Fruit fly (Drosophila melanogaster) whole organism, embryonic: ENCODE measurements around the gene Ephrin.
A peak's percentile ranks its signal among the peaks of the same experiment; 100 is the strongest.

Experiments
- Aef1 ChIP-seq: fragments of 200-800 bp; sonication (Bioruptor generic); IDR thresholded peaks from 3 replicates; pipeline ENCODE4 v1.3.6; 2022; ENCODE audit warnings: missing biosample characterization, missing genetic modification characterization
- Atf-2 ChIP-seq: fragments of 200-800 bp; sonication (Bioruptor generic); optimal IDR thresholded peaks from 2 replicates; lab custom pipeline; 2016; ENCODE audit warnings: missing biosample characterization, missing genetic modification characterization
- CG10543 ChIP-seq: fragments of 200-800 bp; sonication (Bioruptor generic); optimal IDR thresholded peaks from 3 replicates; lab custom pipeline; 2017; ENCODE audit warnings: missing biosample characterization, mild to moderate bottlenecking, missing genetic modification characterization, moderate library complexity
- CG11696 ChIP-seq: fragments of 200-800 bp; sonication (Bioruptor generic); IDR thresholded peaks from 2 replicates; pipeline ENCODE4 v1.3.6; 2022; ENCODE audit warnings: missing biosample characterization, missing genetic modification characterization
- CG11723 ChIP-seq: fragments of 200-800 bp; sonication (Bioruptor generic); optimal IDR thresholded peaks from 2 replicates; lab custom pipeline; 2017; ENCODE audit warnings: missing biosample characterization, mild to moderate bottlenecking, missing genetic modification characterization
- CG12659 ChIP-seq: fragments of 200-800 bp; sonication (Bioruptor generic); optimal IDR thresholded peaks from 3 replicates; lab custom pipeline; 2017; ENCODE audit warnings: mild to moderate bottlenecking, missing biosample characterization, missing genetic modification reagents, missing genetic modification characterization
- CG14014 ChIP-seq: fragments of 200-800 bp; sonication (Bioruptor generic); IDR thresholded peaks from 2 replicates; pipeline ENCODE4 v1.3.6; 2022; ENCODE audit warnings: missing biosample characterization, missing genetic modification characterization
- CG15269 ChIP-seq: fragments of 200-800 bp; sonication (Bioruptor generic); optimal IDR thresholded peaks from 2 replicates; lab custom pipeline; 2018; ENCODE audit warnings: missing biosample characterization, mild to moderate bottlenecking, missing genetic modification characterization, moderate library complexity
- CG15696 ChIP-seq: fragments of 200-800 bp; sonication (Bioruptor generic); optimal IDR thresholded peaks from 2 replicates; lab custom pipeline; 2019; ENCODE audit warnings: missing biosample characterization, mild to moderate bottlenecking, missing genetic modification characterization, moderate library complexity
- CG1603 ChIP-seq: fragments of 200-800 bp; sonication (Bioruptor generic); optimal IDR thresholded peaks from 2 replicates; lab custom pipeline; 2019; ENCODE audit warnings: missing biosample characterization, mild to moderate bottlenecking, missing genetic modification characterization, moderate library complexity
- CG17802 ChIP-seq: fragments of 200-800 bp; sonication (Bioruptor generic); optimal IDR thresholded peaks from 2 replicates; lab custom pipeline; 2018; ENCODE audit warnings: missing biosample characterization, mild to moderate bottlenecking, missing genetic modification characterization, moderate library complexity
- CG18764 ChIP-seq: fragments of 200-800 bp; sonication (Bioruptor generic); optimal IDR thresholded peaks from 3 replicates; lab custom pipeline; 2016; ENCODE audit warnings: missing biosample characterization, missing genetic modification characterization
- CG2712 ChIP-seq: fragments of 200-800 bp; optimal IDR thresholded peaks from 3 replicates; lab custom pipeline; 2019; ENCODE audit warnings: missing biosample characterization, mild to moderate bottlenecking, missing genetic modification characterization, moderate library complexity
- CG30020 ChIP-seq: fragments of 200-800 bp; optimal IDR thresholded peaks from 2 replicates; lab custom pipeline; 2019; ENCODE audit warnings: missing biosample characterization, mild to moderate bottlenecking, missing genetic modification characterization, moderate library complexity
- CG3995 ChIP-seq: fragments of 200-800 bp; sonication (Bioruptor generic); optimal IDR thresholded peaks from 3 replicates; lab custom pipeline; 2016; ENCODE audit warnings: missing biosample characterization, missing genetic modification characterization
- CG4617 ChIP-seq: fragments of 200-800 bp; sonication (Bioruptor generic); optimal IDR thresholded peaks from 3 replicates; lab custom pipeline; 2016; ENCODE audit warnings: missing biosample characterization, missing genetic modification characterization, borderline replicate concordance
- CG7357 ChIP-seq: fragments of 200-800 bp; sonication (Bioruptor generic); IDR thresholded peaks from 3 replicates; pipeline ENCODE4 v1.3.6; 2022; ENCODE audit warnings: missing biosample characterization, missing genetic modification characterization
- CG7963 ChIP-seq: fragments of 200-800 bp; sonication (Bioruptor generic); IDR thresholded peaks from 3 replicates; pipeline ENCODE4 v1.3.6; 2022; ENCODE audit warnings: missing biosample characterization, missing genetic modification characterization; ENCODE audit not compliant: partially characterized antibody
- CG8290 ChIP-seq, 3 experiments: fragments of 200-800 bp; sonication (Bioruptor generic); optimal IDR thresholded peaks; 2 replicates each; lab custom pipeline; 2016 to 2019; ENCODE audit warnings: missing biosample characterization in 3 of 3, missing genetic modification characterization in 3 of 3, mild to moderate bottlenecking in 2 of 3, moderate library complexity in 1 of 3
- CG8924 ChIP-seq: fragments of 200-800 bp; optimal IDR thresholded peaks from 3 replicates; lab custom pipeline; 2019; ENCODE audit warnings: missing biosample characterization, mild to moderate bottlenecking, missing genetic modification characterization, moderate library complexity
- CG8944 ChIP-seq: fragments of 200-800 bp; sonication (Bioruptor generic); optimal IDR thresholded peaks from 3 replicates; lab custom pipeline; 2016; ENCODE audit warnings: missing biosample characterization, missing genetic modification characterization
- D19A ChIP-seq: fragments of 200-800 bp; optimal IDR thresholded peaks from 3 replicates; lab custom pipeline; 2019; ENCODE audit warnings: missing biosample characterization, mild to moderate bottlenecking, missing genetic modification characterization, moderate library complexity
- Elba2 ChIP-seq: fragments of 200-800 bp; sonication (Bioruptor generic); optimal IDR thresholded peaks from 3 replicates; lab custom pipeline; 2016; ENCODE audit warnings: missing biosample characterization, missing genetic modification characterization
- Lhr ChIP-seq: fragments of 200-800 bp; sonication (Bioruptor generic); optimal IDR thresholded peaks from 3 replicates; lab custom pipeline; 2017; ENCODE audit warnings: mild to moderate bottlenecking, missing biosample characterization, missing genetic modification reagents, missing genetic modification characterization
- MESR4 ChIP-seq: fragments of 200-800 bp; sonication (Bioruptor generic); optimal IDR thresholded peaks from 2 replicates; lab custom pipeline; 2018; ENCODE audit warnings: missing biosample characterization, mild to moderate bottlenecking, missing genetic modification characterization, moderate library complexity
- Pdp1 ChIP-seq, 2 experiments: fragments of 200-800 bp; sonication (Bioruptor generic); optimal IDR thresholded peaks; 3 replicates each; lab custom pipeline; 2016; ENCODE audit warnings: missing biosample characterization in 2 of 2, missing genetic modification characterization in 2 of 2, mild to moderate bottlenecking in 1 of 2, moderate library complexity in 1 of 2
- Sry-δ ChIP-seq: fragments of 200-800 bp; sonication (Bioruptor generic); optimal IDR thresholded peaks from 2 replicates; lab custom pipeline; 2016; ENCODE audit warnings: missing biosample characterization, missing genetic modification characterization
- Usf ChIP-seq: fragments of 200-800 bp; sonication (Bioruptor generic); optimal IDR thresholded peaks from 2 replicates; lab custom pipeline; 2017; ENCODE audit warnings: missing genotype, missing biosample characterization, missing genetic modification characterization
- YL-1 ChIP-seq: fragments of 200-800 bp; sonication (Bioruptor generic); optimal IDR thresholded peaks from 3 replicates; lab custom pipeline; 2017; ENCODE audit warnings: missing biosample characterization, mild to moderate bottlenecking, missing genetic modification characterization
- danr ChIP-seq: fragments of 200-800 bp; sonication (Bioruptor generic); IDR thresholded peaks from 2 replicates; pipeline ENCODE4 v1.3.6; 2022; ENCODE audit warnings: missing biosample characterization, missing genetic modification characterization
- emc ChIP-seq: fragments of 200-800 bp; sonication (Bioruptor generic); optimal IDR thresholded peaks from 2 replicates; lab custom pipeline; 2016; ENCODE audit warnings: missing biosample characterization, missing genetic modification characterization
- gem ChIP-seq: fragments of 200-800 bp; sonication (Bioruptor generic); optimal IDR thresholded peaks from 2 replicates; lab custom pipeline; 2019; ENCODE audit warnings: missing biosample characterization, mild to moderate bottlenecking, missing genetic modification characterization, moderate library complexity
- gfzf ChIP-seq: fragments of 200-800 bp; sonication (Bioruptor generic); optimal IDR thresholded peaks from 2 replicates; lab custom pipeline; 2016; ENCODE audit warnings: missing biosample characterization, mild to moderate bottlenecking, missing genetic modification characterization, moderate library complexity
- her ChIP-seq: fragments of 200-800 bp; sonication (Bioruptor generic); optimal IDR thresholded peaks from 2 replicates; lab custom pipeline; 2016; ENCODE audit warnings: missing biosample characterization, missing genetic modification characterization
- jing ChIP-seq: fragments of 200-800 bp; sonication (Bioruptor generic); optimal IDR thresholded peaks from 2 replicates; lab custom pipeline; 2018; ENCODE audit warnings: missing biosample characterization, mild to moderate bottlenecking, missing genetic modification characterization
- kni ChIP-seq: fragments of 200-800 bp; sonication (Bioruptor generic); optimal IDR thresholded peaks from 3 replicates; lab custom pipeline; 2017; ENCODE audit warnings: mild to moderate bottlenecking, missing biosample characterization, missing genetic modification reagents, missing genetic modification characterization
- lov ChIP-seq, 2 experiments: fragments of 200-800 bp in 1 of 2; fragments of >200 bp in 1 of 2; sonication (Bioruptor generic) in 1 of 2; IDR thresholded peaks in 1 of 2; optimal IDR thresholded peaks in 1 of 2; 2 replicates in 1 of 2; 3 replicates in 1 of 2; pipeline versions ENCODE4 v1.3.6 to Lab custom; 2017 to 2022; ENCODE audit warnings: missing biosample characterization in 1 of 2, missing genetic modification characterization in 1 of 2
- pb ChIP-seq: fragments of 200-800 bp; sonication (Bioruptor generic); optimal IDR thresholded peaks from 3 replicates; lab custom pipeline; 2016; ENCODE audit warnings: missing biosample characterization, missing genetic modification characterization
- pzg ChIP-seq: fragments of 200-800 bp; sonication (Bioruptor generic); optimal IDR thresholded peaks from 3 replicates; lab custom pipeline; 2018; ENCODE audit warnings: missing biosample characterization, mild to moderate bottlenecking, missing genetic modification characterization, moderate library complexity
- sens ChIP-seq: fragments of 200-800 bp; sonication (Bioruptor generic); peaks from one replicate; lab custom pipeline; 2016; ENCODE audit warnings: missing biosample characterization, missing genetic modification characterization
- ssp ChIP-seq: fragments of 200-800 bp; sonication (Bioruptor generic); IDR thresholded peaks from 2 replicates; pipeline ENCODE4 v1.3.6; 2022; ENCODE audit warnings: missing biosample characterization, missing genetic modification characterization
- tgo ChIP-seq: fragments of 200-800 bp; sonication (Bioruptor generic); IDR thresholded peaks from 3 replicates; pipeline ENCODE4 v1.3.6; 2022; ENCODE audit warnings: missing biosample characterization, missing genetic modification characterization
- trem ChIP-seq: fragments of 200-800 bp; optimal IDR thresholded peaks from 3 replicates; lab custom pipeline; 2019; ENCODE audit warnings: missing biosample characterization, mild to moderate bottlenecking, missing genetic modification characterization, moderate library complexity
- unc-4 ChIP-seq: fragments of 200-800 bp; sonication (Bioruptor generic); IDR thresholded peaks from 2 replicates; pipeline ENCODE4 v1.3.6; 2022; ENCODE audit warnings: missing biosample characterization, missing genetic modification characterization; ENCODE audit not compliant: partially characterized antibody
- wdn ChIP-seq: fragments of 200-800 bp; sonication (Bioruptor generic); IDR thresholded peaks from 2 replicates; pipeline ENCODE4 v1.3.6; 2022; ENCODE audit warnings: missing biosample characterization, missing genetic modification characterization

The Ephrin gene

DNA sequence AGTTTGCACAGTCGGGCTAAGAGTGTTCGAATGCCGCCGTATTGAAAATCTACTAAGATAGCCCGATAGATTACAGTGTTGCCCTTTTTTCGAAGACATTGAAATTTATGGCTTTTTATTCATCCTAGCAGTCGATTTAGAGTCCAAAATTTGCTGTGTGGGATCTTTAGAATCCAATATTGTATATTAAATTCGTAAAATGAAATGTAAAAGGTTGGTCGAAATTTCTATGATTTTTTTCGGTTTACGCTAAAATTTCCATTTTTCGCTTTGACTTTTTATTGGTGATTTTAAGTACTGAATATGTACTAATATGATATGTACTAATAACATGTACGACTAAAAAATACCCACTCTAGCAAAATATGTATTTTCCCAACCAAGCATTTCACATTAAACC lies 4.3 kb upstream of the Ephrin start:
- TF ChIP-seq tgo (GFP tag; lab: Robert Waterston, UW), result no peak
- no peak for TF ChIP-seq Aef1 (GFP tag; lab: Robert Waterston, UW)
- TF ChIP-seq YL-1 (GFP tag; lab: Kevin White, UChicago), result no peak
- no peak for TF ChIP-seq CG7963 (GFP tag; lab: Robert Waterston, UW)
- TF ChIP-seq wdn (GFP tag; lab: Robert Waterston, UW), result no peak
- TF ChIP-seq CG11696, result no peak
- TF ChIP-seq CG15269 (tag; lab: Kevin White, UChicago), result no peak
- TF ChIP-seq sens, result peak; percentile 9
- TF ChIP-seq Usf (GFP tag; lab: Kevin White, UChicago), result no peak
- TF ChIP-seq, all 482 proteins: peak for 1

DNA sequence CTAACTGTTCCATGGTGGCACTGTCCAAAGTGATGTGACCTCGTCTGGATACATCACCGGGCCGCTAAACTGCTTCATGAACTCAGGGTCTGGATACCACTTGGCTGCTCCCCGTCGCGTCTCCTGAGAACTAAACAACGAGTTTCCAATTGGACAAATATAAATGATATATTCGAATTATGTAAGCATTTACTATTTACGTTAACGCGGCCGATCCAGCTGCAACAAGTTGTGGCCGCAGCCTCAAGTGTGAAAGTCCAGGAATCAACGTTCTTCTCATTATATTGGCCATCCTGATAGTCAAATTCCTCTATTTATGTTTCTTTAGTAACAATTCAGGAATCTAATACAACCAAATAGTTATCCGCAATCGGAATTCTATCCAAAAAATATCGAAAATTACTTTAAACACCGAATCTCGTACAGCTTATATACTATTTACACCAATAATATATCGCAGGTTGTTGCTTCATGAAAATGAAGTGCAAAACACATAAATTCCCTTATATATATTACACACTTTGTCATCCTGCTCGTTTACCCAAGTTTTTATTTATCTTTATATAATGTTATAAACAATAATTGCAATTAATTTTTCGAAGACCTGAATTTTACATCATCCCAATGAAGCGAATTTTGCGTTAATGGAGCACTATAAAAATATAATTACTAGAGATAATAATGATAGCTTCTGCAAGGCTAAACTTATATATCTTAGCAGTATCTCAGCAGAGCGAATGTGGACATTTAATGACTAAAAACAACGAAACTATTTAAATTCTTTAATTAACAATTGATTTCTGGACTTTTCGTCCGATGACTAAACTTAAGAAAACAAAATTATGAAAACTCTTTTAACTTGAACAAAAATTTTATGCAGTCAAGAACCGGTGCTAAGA lies 902 bp upstream of the Ephrin start:
- TF ChIP-seq danr, result no peak
- peak; percentile 72 for TF ChIP-seq CG11723 (GFP tag; lab: Kevin White, UChicago)
- TF ChIP-seq CG17802 (tag; lab: Kevin White, UChicago), result peak; percentile 98
- TF ChIP-seq emc (GFP tag; lab: Kevin White, UChicago), result no peak
- no peak for TF ChIP-seq CG8290 (GFP tag; optimal IDR thresholded peaks at IDR 0.05; lab: Kevin White, UChicago)
- TF ChIP-seq CG8290 (tag; optimal IDR thresholded peaks at IDR 0.05; lab: Kevin White, UChicago), result peak in 1 of 2 experiments; percentile 26
- TF ChIP-seq CG10543 (GFP tag; lab: Kevin White, UChicago), result no peak
- peak; percentile 31 for TF ChIP-seq gem (tag; lab: Kevin White, UChicago)
- TF ChIP-seq Lhr, result peak; percentile 25
- TF ChIP-seq her (GFP tag; lab: Kevin White, UChicago), result no peak
- TF ChIP-seq Pdp1 (GFP tag; optimal IDR thresholded peaks at IDR 0.05; lab: Kevin White, UChicago), result peak in 1 of 2 experiments; percentile 95
- peak; percentile 13 for TF ChIP-seq CG12659 (GFP tag; lab: Kevin White, UChicago)
- peak; percentile 38 for TF ChIP-seq trem (tag; lab: Kevin White, UChicago)
- TF ChIP-seq CG14014 (GFP tag; lab: Robert Waterston, UW), result no peak
- peak; percentile 97 for TF ChIP-seq CG7357 (GFP tag; lab: Robert Waterston, UW)
- no peak for TF ChIP-seq unc-4 (GFP tag; lab: Robert Waterston, UW)
- TF ChIP-seq CG18764 (GFP tag; lab: Kevin White, UChicago), result no peak
- peak; percentile 45 for TF ChIP-seq pzg (GFP tag; lab: Kevin White, UChicago)
- TF ChIP-seq pb (GFP tag; lab: Kevin White, UChicago), result no peak
- TF ChIP-seq CG30020 (tag; lab: Kevin White, UChicago), result peak; percentile 98
- TF ChIP-seq CG2712 (tag; lab: Kevin White, UChicago), result peak; percentile 36
- TF ChIP-seq Sry-δ, result peak; percentile 46
- TF ChIP-seq CG4617 (GFP tag; lab: Kevin White, UChicago), result peak; percentile 46
- TF ChIP-seq MESR4 (GFP tag; lab: Kevin White, UChicago), result peak; percentile 88
- no peak for TF ChIP-seq CG8924 (tag; lab: Kevin White, UChicago)
- peak; percentile 3 for TF ChIP-seq CG15696
- no peak for TF ChIP-seq kni (GFP tag; lab: Kevin White, UChicago)
- no peak for TF ChIP-seq CG8944 (GFP tag; lab: Kevin White, UChicago)
- TF ChIP-seq Atf-2 (GFP tag; lab: Kevin White, UChicago), result no peak
- peak; percentile 76 for TF ChIP-seq Elba2 (GFP tag; lab: Kevin White, UChicago)
- TF ChIP-seq D19A, result peak; percentile 5
- no peak for TF ChIP-seq jing (GFP tag; lab: Kevin White, UChicago)
- TF ChIP-seq gfzf (GFP tag; lab: Kevin White, UChicago), result peak; percentile 26
- TF ChIP-seq CG3995 (GFP tag; lab: Kevin White, UChicago), result peak; percentile 15
- TF ChIP-seq ssp (GFP tag; lab: Robert Waterston, UW), result peak; percentile 99
- TF ChIP-seq YL-1 (GFP tag; lab: Kevin White, UChicago), result peak; percentile 37
- TF ChIP-seq CG1603 (tag; lab: Kevin White, UChicago), result peak; percentile 94
- no peak for TF ChIP-seq lov (optimal IDR thresholded peaks at IDR 0.05; lab: Kevin White, UChicago)
- TF ChIP-seq lov (GFP tag; IDR thresholded peaks at IDR 0.05; lab: Robert Waterston, UW), result no peak
